Fruit fly (Drosophila melanogaster): ENCODE data around the gene Gdh.

DNA sequence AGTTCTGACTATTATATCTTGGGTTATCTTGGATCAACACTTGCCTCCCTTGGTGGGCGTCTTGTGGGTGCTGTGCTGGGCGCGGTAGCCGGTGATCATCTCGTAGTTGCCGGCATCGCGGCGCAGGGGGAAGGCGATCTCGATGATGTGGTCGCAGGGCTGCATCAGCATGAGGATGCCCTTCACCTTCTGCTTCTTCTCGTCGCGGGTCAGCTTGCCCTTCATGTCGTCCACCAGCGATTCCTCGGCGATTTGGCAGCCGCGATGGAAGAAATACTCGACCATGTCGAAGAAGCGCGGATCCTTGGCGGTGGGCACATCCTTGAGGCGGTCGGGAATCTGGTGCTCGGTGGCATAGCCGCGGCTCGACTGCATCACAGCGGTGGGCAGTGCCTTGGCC, 351 bp downstream of the Gdh start:
- TF ChIP-seq CG8478 (optimal IDR thresholded peaks at IDR 0.05) (no peak), CTCF (optimal IDR thresholded peaks at IDR 0.05) (no peak)

All from S2 (cell line).